Worm (Caenorhabditis elegans) whole organism, young adult: ENCODE data around the gene C49C3.21.

ENCODE experiments used
- bed-1 ChIP-seq: fragments of 200-800 bp; sonication (Bioruptor generic); IDR thresholded peaks from 2 replicates; pipeline ENCODE4 v1.3.6; 2022; ENCODE audit warnings: missing genetic modification reagents, missing genetic modification characterization, missing compliant biosample characterization
- ceh-79 ChIP-seq: sonication (generic microtip); optimal IDR thresholded peaks from 2 replicates; lab custom pipeline; 2017; ENCODE audit warnings: mild to moderate bottlenecking, missing genetic modification characterization, missing compliant biosample characterization
- let-526 ChIP-seq: fragments of 200-800 bp; sonication (Bioruptor generic); IDR thresholded peaks from 2 replicates; pipeline ENCODE4 v1.3.6; 2022; ENCODE audit warnings: missing genetic modification reagents, missing genetic modification characterization, missing compliant biosample characterization
- lin-26 ChIP-seq: fragments of 200-800 bp; sonication (Bioruptor generic); IDR thresholded peaks from 2 replicates; pipeline ENCODE4 v1.3.6; 2022; ENCODE audit warnings: missing genetic modification reagents, missing genetic modification characterization, missing compliant biosample characterization
- madf-8 ChIP-seq: fragments of 200-800 bp; sonication (Bioruptor generic); conservative IDR thresholded peaks from 2 replicates; pipeline ENCODE4 v1.3.6; 2022; ENCODE audit warnings: missing genetic modification reagents, missing genetic modification characterization, missing compliant biosample characterization
- nhr-90 ChIP-seq: sonication (generic microtip); optimal IDR thresholded peaks from 2 replicates; lab custom pipeline; 2016; ENCODE audit warnings: missing genotype, mild to moderate bottlenecking, missing genetic modification characterization, missing compliant biosample characterization
- pha-4 ChIP-seq: fragments of 150-350 bp; sonication (generic microtip); optimal IDR thresholded peaks from 2 replicates; lab custom pipeline; 2014; ENCODE audit warnings: missing biosample characterization, missing genetic modification reagents, missing genetic modification characterization
- repo-1 ChIP-seq: sonication (generic microtip); optimal IDR thresholded peaks from 2 replicates; lab custom pipeline; 2017; ENCODE audit warnings: mild to moderate bottlenecking, missing genetic modification characterization, missing compliant biosample characterization
- snpc-4 ChIP-seq, 5 experiments: fragments of 150-350 bp in 1 of 5; sonication (generic microtip) in 4 of 5; optimal IDR thresholded peaks; 2 replicates each; lab custom pipeline; 2014 to 2018; ENCODE audit warnings: missing genetic modification characterization in 5 of 5, missing biosample characterization in 3 of 5, antibody characterized with exemption in 2 of 5, mild to moderate bottlenecking in 2 of 5, missing compliant biosample characterization in 2 of 5, missing genotype in 2 of 5, moderate library complexity in 2 of 5, missing genetic modification reagents in 1 of 5

ce11 chrIV:17342179-17342578 is 588 bp upstream of the C49C3.21 start, which contains the start of gene C49C3.9:
- no peak for TF ChIP-seq let-526 (GFP tag; lab: Robert Waterston, UW)
- TF ChIP-seq pha-4 (tag; lab: Kevin White, UChicago) = no peak
- no peak for TF ChIP-seq madf-8 (GFP tag; lab: Robert Waterston, UW)
- no peak for TF ChIP-seq bed-1
- no peak for TF ChIP-seq lin-26 (GFP tag; lab: Robert Waterston, UW)
- no peak for TF ChIP-seq repo-1 (tag; lab: Kevin White, UChicago)
- no peak for TF ChIP-seq snpc-4 (GFP tag; optimal IDR thresholded peaks at IDR 0.05; lab: Kevin White, UChicago)
- no peak for TF ChIP-seq snpc-4 (tag; optimal IDR thresholded peaks at IDR 0.05; lab: Kevin White, UChicago)
- no peak for TF ChIP-seq ceh-79
- no peak for TF ChIP-seq nhr-90 (tag; lab: Kevin White, UChicago)
